Worm (Caenorhabditis elegans) whole organism, early embryonic: ENCODE results near the gene str-244.

Experiments used
- B0310.2 ChIP-seq: sonication (generic microtip); optimal IDR thresholded peaks from 2 replicates; lab custom pipeline; 2016; ENCODE audit warnings: mild to moderate bottlenecking, missing genetic modification characterization, missing compliant biosample characterization
- F13C5.2 ChIP-seq: sonication (generic microtip); optimal IDR thresholded peaks from 2 replicates; lab custom pipeline; 2017; ENCODE audit warnings: mild to moderate bottlenecking, missing genetic modification characterization, inconsistent platforms, missing compliant biosample characterization
- aly-1 ChIP-seq: sonication (generic microtip); optimal IDR thresholded peaks from 2 replicates; lab custom pipeline; 2016; ENCODE audit warnings: missing genetic modification characterization, missing compliant biosample characterization
- ama-1 ChIP-seq: fragments of 150-350 bp; optimal IDR thresholded peaks from 2 replicates; lab custom pipeline; 2014
- ceh-13 ChIP-seq: fragments of 200-800 bp; sonication (Bioruptor generic); optimal IDR thresholded peaks from 2 replicates; lab custom pipeline; 2018; ENCODE audit warnings: mild to moderate bottlenecking, missing genetic modification characterization, missing compliant biosample characterization
- ceh-36 ChIP-seq: sonication (generic microtip); optimal IDR thresholded peaks from 2 replicates; lab custom pipeline; 2016; ENCODE audit warnings: missing genetic modification characterization, inconsistent platforms, missing compliant biosample characterization
- ets-7 ChIP-seq: sonication (generic microtip); optimal IDR thresholded peaks from 2 replicates; lab custom pipeline; 2016; ENCODE audit warnings: missing genotype, missing genetic modification characterization, missing compliant biosample characterization
- flt-1 ChIP-seq: fragments of 200-800 bp; sonication (Bioruptor generic); IDR thresholded peaks from 2 replicates; pipeline ENCODE4 v1.3.6; 2022; ENCODE audit warnings: missing genetic modification characterization, missing compliant biosample characterization
- hmbx-1 ChIP-seq: sonication (generic microtip); optimal IDR thresholded peaks from 2 replicates; lab custom pipeline; 2016; ENCODE audit warnings: mild to moderate bottlenecking, missing genetic modification characterization, missing compliant biosample characterization
- hnd-1 ChIP-seq: sonication (generic microtip); optimal IDR thresholded peaks from 2 replicates; lab custom pipeline; 2016; ENCODE audit warnings: missing genetic modification characterization, missing compliant biosample characterization
- pes-1 ChIP-seq: fragments of 200-800 bp; sonication (Bioruptor generic); IDR thresholded peaks from 2 replicates; pipeline ENCODE4 v1.3.6; 2022; ENCODE audit warnings: missing genetic modification reagents, missing genetic modification characterization, missing compliant biosample characterization
- scrt-1 ChIP-seq: fragments of 200-800 bp; sonication (Bioruptor generic); IDR thresholded peaks from 2 replicates; pipeline ENCODE4 v1.3.6; 2022; ENCODE audit warnings: missing genetic modification characterization, missing compliant biosample characterization
- tbx-11 ChIP-seq: fragments of 200-800 bp; sonication (Bioruptor generic); IDR thresholded peaks from 2 replicates; pipeline ENCODE4 v1.3.6; 2022; ENCODE audit warnings: missing genetic modification characterization, missing compliant biosample characterization
- tbx-37 ChIP-seq: fragments of 200-800 bp; sonication (Bioruptor generic); conservative IDR thresholded peaks from 2 replicates; pipeline ENCODE4 v1.3.6; 2022; ENCODE audit warnings: missing genetic modification reagents, missing genetic modification characterization, missing compliant biosample characterization

ce11 chrV:3100527-3100926 is 41.6 kb upstream of the str-244 start:
- TF ChIP-seq ama-1 (lab: Kevin White, UChicago) (no peak), ets-7 (no peak), B0310.2 (tag; lab: Kevin White, UChicago) (no peak), hnd-1 (tag; lab: Kevin White, UChicago) (no peak), tbx-37 (GFP tag; lab: Robert Waterston, UW) (no peak), aly-1 (tag; lab: Kevin White, UChicago) (no peak), hmbx-1 (no peak), scrt-1 (no peak), flt-1 (no peak), ceh-36 (tag; lab: Kevin White, UChicago) (no peak), F13C5.2 (no peak), tbx-11 (GFP tag; lab: Robert Waterston, UW) (no peak), ceh-13 (GFP tag; lab: Kevin White, UChicago) (no peak), pes-1 (GFP tag; lab: Robert Waterston, UW) (no peak)
